Fruit fly (Drosophila melanogaster) whole organism, prepupa: ENCODE measurements around the gene CG31600.

Source experiments
- Blimp-1 ChIP-seq: fragments of 200-800 bp; sonication (Bioruptor generic); optimal IDR thresholded peaks from 3 replicates; lab custom pipeline; 2017; ENCODE audit warnings: missing biosample characterization, missing genetic modification characterization, mild to moderate bottlenecking, moderate library complexity, missing genetic modification reagents
- CG10669 ChIP-seq: fragments of 200-800 bp; sonication (Bioruptor generic); optimal IDR thresholded peaks from 3 replicates; lab custom pipeline; 2018; ENCODE audit warnings: missing biosample characterization, mild to moderate bottlenecking, missing genetic modification characterization, moderate library complexity
- CG11294 ChIP-seq: fragments of 200-800 bp; sonication (Bioruptor generic); IDR thresholded peaks from 2 replicates; pipeline ENCODE4 v1.3.6; 2022; ENCODE audit warnings: missing biosample characterization, missing genetic modification characterization
- CG11762 ChIP-seq: fragments of 200-800 bp; sonication (Bioruptor generic); optimal IDR thresholded peaks from 3 replicates; lab custom pipeline; 2016; ENCODE audit warnings: missing biosample characterization, missing genetic modification characterization; ENCODE audit not compliant: insufficient read depth
- CG11902 ChIP-seq: fragments of 200-800 bp; sonication (Bioruptor generic); optimal IDR thresholded peaks from 3 replicates; lab custom pipeline; 2016; ENCODE audit warnings: missing biosample characterization, missing genetic modification characterization
- CG3032 ChIP-seq: fragments of 200-800 bp; optimal IDR thresholded peaks from 2 replicates; lab custom pipeline; 2019; ENCODE audit warnings: missing biosample characterization, mild to moderate bottlenecking, missing genetic modification characterization, moderate library complexity
- CG31627 ChIP-seq: fragments of 200-800 bp; sonication (Bioruptor generic); optimal IDR thresholded peaks from 3 replicates; lab custom pipeline; 2016; ENCODE audit warnings: missing biosample characterization, missing genetic modification characterization
- CG32006 ChIP-seq: fragments of 200-800 bp; sonication (Bioruptor generic); optimal IDR thresholded peaks from 3 replicates; lab custom pipeline; 2017; ENCODE audit warnings: missing biosample characterization, mild to moderate bottlenecking, missing genetic modification characterization
- CG3919 ChIP-seq: fragments of 200-800 bp; sonication (Bioruptor generic); optimal IDR thresholded peaks from 3 replicates; lab custom pipeline; 2016; ENCODE audit warnings: missing biosample characterization, missing genetic modification characterization
- CG4318 ChIP-seq: fragments of 200-800 bp; sonication (Bioruptor generic); optimal IDR thresholded peaks from 3 replicates; lab custom pipeline; 2017; ENCODE audit warnings: missing biosample characterization, mild to moderate bottlenecking, missing genetic modification characterization
- CG6163 ChIP-seq: fragments of 200-800 bp; sonication (Bioruptor generic); IDR thresholded peaks from 3 replicates; pipeline ENCODE4 v1.3.6; 2022; ENCODE audit warnings: missing biosample characterization, missing genetic modification characterization
- CG6276 ChIP-seq: fragments of 200-800 bp; sonication (Bioruptor generic); optimal IDR thresholded peaks from 2 replicates; lab custom pipeline; 2017; ENCODE audit warnings: missing biosample characterization, mild to moderate bottlenecking, missing genetic modification characterization
- CG6808 ChIP-seq: fragments of 200-800 bp; sonication (Bioruptor generic); optimal IDR thresholded peaks from 3 replicates; lab custom pipeline; 2017; ENCODE audit warnings: missing biosample characterization, missing genetic modification characterization, mild to moderate bottlenecking, moderate library complexity, missing genetic modification reagents
- CG7368 ChIP-seq: fragments of 200-800 bp; sonication (Bioruptor generic); optimal IDR thresholded peaks from 3 replicates; lab custom pipeline; 2016; ENCODE audit warnings: missing biosample characterization, missing genetic modification characterization
- CG8119 ChIP-seq: fragments of 200-800 bp; sonication (Bioruptor generic); IDR thresholded peaks from 3 replicates; pipeline ENCODE4 v1.3.6; 2022; ENCODE audit warnings: missing biosample characterization, missing genetic modification characterization
- CG8319 ChIP-seq: fragments of 200-800 bp; sonication (Bioruptor generic); optimal IDR thresholded peaks from 3 replicates; lab custom pipeline; 2016; ENCODE audit warnings: missing biosample characterization, missing genetic modification characterization
- Eip78C ChIP-seq: fragments of 200-800 bp; sonication (Bioruptor generic); peaks from one replicate; lab custom pipeline; 2016; ENCODE audit warnings: missing biosample characterization, missing genetic modification characterization
- Eip93F ChIP-seq: fragments of 200-800 bp; sonication (Bioruptor generic); optimal IDR thresholded peaks from 2 replicates; lab custom pipeline; 2016; ENCODE audit warnings: missing biosample characterization, mild to moderate bottlenecking, missing genetic modification characterization
- Gug ChIP-seq: fragments of 200-800 bp; sonication (Bioruptor generic); IDR thresholded peaks from 2 replicates; pipeline ENCODE4 v1.3.6; 2022; ENCODE audit warnings: missing biosample characterization, missing genetic modification characterization
- Smox ChIP-seq: fragments of 200-800 bp; sonication (Bioruptor generic); optimal IDR thresholded peaks from 3 replicates; lab custom pipeline; 2016; ENCODE audit warnings: missing biosample characterization, missing genetic modification characterization
- Sox102F ChIP-seq: fragments of 200-800 bp; sonication (Bioruptor generic); optimal IDR thresholded peaks from 2 replicates; lab custom pipeline; 2016; ENCODE audit warnings: missing biosample characterization, mild to moderate bottlenecking, missing genetic modification characterization
- Sox14 ChIP-seq: fragments of 200-800 bp; sonication (Bioruptor generic); optimal IDR thresholded peaks from 3 replicates; lab custom pipeline; 2016; ENCODE audit warnings: missing biosample characterization, missing genetic modification characterization
- acj6 ChIP-seq: fragments of 200-800 bp; sonication (Bioruptor generic); optimal IDR thresholded peaks from 3 replicates; lab custom pipeline; 2016; ENCODE audit warnings: missing biosample characterization, missing genetic modification characterization
- eg ChIP-seq: fragments of 200-800 bp; sonication (Bioruptor generic); IDR thresholded peaks from 3 replicates; pipeline ENCODE4 v1.3.6; 2022; ENCODE audit warnings: missing biosample characterization, missing genetic modification characterization
- fd85E ChIP-seq: fragments of 200-800 bp; sonication (Bioruptor generic); optimal IDR thresholded peaks from 3 replicates; lab custom pipeline; 2016; ENCODE audit warnings: missing biosample characterization, missing genetic modification characterization
- fkh ChIP-seq: fragments of 200-800 bp; sonication (Bioruptor generic); optimal IDR thresholded peaks from 3 replicates; lab custom pipeline; 2017; ENCODE audit warnings: missing biosample characterization, mild to moderate bottlenecking, missing genetic modification characterization, moderate library complexity
- lz ChIP-seq: fragments of 200-800 bp; sonication (Bioruptor generic); optimal IDR thresholded peaks from 3 replicates; lab custom pipeline; 2016; ENCODE audit warnings: missing biosample characterization, missing genetic modification characterization
- pdm3 ChIP-seq: fragments of 200-800 bp; sonication (Bioruptor generic); optimal IDR thresholded peaks from 3 replicates; lab custom pipeline; 2016; ENCODE audit warnings: missing biosample characterization, missing genetic modification characterization
- ss ChIP-seq, 2 experiments: fragments of 200-800 bp; sonication (Bioruptor generic); optimal IDR thresholded peaks; 2 replicates in 1 of 2; 3 replicates in 1 of 2; lab custom pipeline; 2017 to 2018; ENCODE audit warnings: mild to moderate bottlenecking in 2 of 2, missing biosample characterization in 2 of 2, missing genetic modification characterization in 2 of 2, moderate library complexity in 1 of 2
- svp ChIP-seq: fragments of 200-800 bp; sonication (Bioruptor generic); peaks from one replicate; lab custom pipeline; 2016; ENCODE audit warnings: missing biosample characterization, missing genetic modification characterization
- vri ChIP-seq: fragments of 200-800 bp; sonication (Bioruptor generic); optimal IDR thresholded peaks from 3 replicates; lab custom pipeline; 2016; ENCODE audit warnings: missing biosample characterization, mild to moderate bottlenecking, missing genetic modification characterization

CG31600 gene

dm6 chr2L:21916000-21916399 lies 842 bp upstream of the CG31600 start, which contains the start of gene CG11634:
Gene CG11634, plus strand, starts transcription at chr2L:21916300.
- TF ChIP-seq CG8319 (GFP tag; lab: Kevin White, UChicago): no peak

- TF ChIP-seq Eip93F (GFP tag; lab: Kevin White, UChicago) (no peak), CG11762 (GFP tag; lab: Kevin White, UChicago) (no peak), eg (GFP tag; lab: Robert Waterston, UW) (no peak), fkh (GFP tag; lab: Kevin White, UChicago) (no peak), CG3919 (GFP tag; lab: Kevin White, UChicago) (no peak), CG31627 (GFP tag; lab: Kevin White, UChicago) (no peak), Blimp-1 (GFP tag; lab: Kevin White, UChicago) (no peak), CG11902 (no peak), CG10669 (GFP tag; lab: Kevin White, UChicago) (no peak), CG4318 (GFP tag; lab: Kevin White, UChicago) (no peak), CG11294 (no peak), fd85E (GFP tag; lab: Kevin White, UChicago) (no peak), Eip78C (no peak)
Observed at dm6 chr2L:21905989-21906388, 9.2 kb downstream of the CG31600 start, which contains the start of gene CG1428. Gene CG1428, plus strand, starts transcription at chr2L:21906289.

- TF ChIP-seq CG32006: no peak
- no peak for TF ChIP-seq Eip93F (GFP tag; lab: Kevin White, UChicago)
Observed at dm6 chr2L:21905139-21905538, 10.0 kb downstream of the CG31600 start.

dm6 chr2L:21904183-21904582 lies 11.0 kb downstream of the CG31600 start:
- TF ChIP-seq CG11294: no peak
- no peak for TF ChIP-seq CG6163 (GFP tag; lab: Robert Waterston, UW)
- no peak for TF ChIP-seq Gug (GFP tag; lab: Robert Waterston, UW)
- peak; percentile 35 for TF ChIP-seq svp (GFP tag; lab: Kevin White, UChicago)
- no peak for TF ChIP-seq CG7368 (GFP tag; lab: Kevin White, UChicago)

- TF ChIP-seq Sox102F (no peak), CG11902 (no peak), CG6808 (GFP tag; lab: Kevin White, UChicago) (no peak), vri (no peak), pdm3 (no peak), CG8119 (GFP tag; lab: Robert Waterston, UW) (no peak), fd85E (GFP tag; lab: Kevin White, UChicago) (no peak), Smox (GFP tag; lab: Kevin White, UChicago) (no peak), Sox14 (GFP tag; lab: Kevin White, UChicago) (no peak), lz (GFP tag; lab: Kevin White, UChicago) (no peak), ss (GFP tag; optimal IDR thresholded peaks at IDR 0.05; lab: Kevin White, UChicago) (no peak), CG3032 (tag; lab: Kevin White, UChicago) (no peak), acj6 (no peak)
Observed at dm6 chr2L:21902693-21903092, 12.5 kb downstream of the CG31600 start, which contains the start of gene CG1421. Gene CG1421, plus strand, starts transcription at chr2L:21902993.

dm6 chr2L:21899001-21899715 lies 16.0 kb downstream of the CG31600 start:
- TF ChIP-seq CG6276 (GFP tag; lab: Kevin White, UChicago) (no peak), Sox14 (GFP tag; lab: Kevin White, UChicago) (peak; percentile 47), CG6163 (GFP tag; lab: Robert Waterston, UW) (peak; percentile 58), Eip78C (peak; percentile 62), fkh (GFP tag; lab: Kevin White, UChicago) (peak; percentile 75), fd85E (GFP tag; lab: Kevin White, UChicago) (peak; percentile 39), Sox102F (no peak)
